Fruit fly (Drosophila melanogaster) whole organism, wandering third instar larva: ENCODE measurements around the gene CG2157.

Source experiments
- Abd-B ChIP-seq: fragments of >200 bp; optimal IDR thresholded peaks from 2 replicates; lab custom pipeline; 2017; ENCODE audit warnings: missing biosample characterization, missing genetic modification characterization
- CG32264 ChIP-seq: fragments of 200-800 bp; sonication (Bioruptor generic); optimal IDR thresholded peaks from 2 replicates; lab custom pipeline; 2016; ENCODE audit warnings: missing biosample characterization, missing genetic modification characterization
- CG9705 ChIP-seq: fragments of 200-800 bp; sonication (Bioruptor generic); optimal IDR thresholded peaks from 2 replicates; lab custom pipeline; 2018; ENCODE audit warnings: missing biosample characterization, mild to moderate bottlenecking, missing genetic modification characterization
- CrebA ChIP-seq: fragments of 200-800 bp; sonication (Bioruptor generic); optimal IDR thresholded peaks from 2 replicates; lab custom pipeline; 2016; ENCODE audit warnings: missing biosample characterization, mild to moderate bottlenecking, missing genetic modification characterization, borderline replicate concordance
- Dfd ChIP-seq: fragments of >200 bp; optimal IDR thresholded peaks from 2 replicates; lab custom pipeline; 2017; ENCODE audit warnings: missing biosample characterization, missing genetic modification characterization
- Dif ChIP-seq: fragments of 200-275, 200-300 bp; sonication (Bioruptor generic); optimal IDR thresholded peaks from 2 replicates; lab custom pipeline; 2018; ENCODE audit warnings: missing biosample characterization, missing genetic modification characterization; ENCODE audit not compliant: partially characterized antibody
- GATAd ChIP-seq: sonication (Bioruptor generic); optimal IDR thresholded peaks from 2 replicates; lab custom pipeline; 2016; ENCODE audit warnings: missing biosample characterization, missing genetic modification characterization
- HLH106 ChIP-seq: fragments of 200-800 bp; optimal IDR thresholded peaks from 3 replicates; lab custom pipeline; 2019; ENCODE audit warnings: missing biosample characterization, mild to moderate bottlenecking, missing genetic modification characterization, moderate library complexity
- Hnf4 ChIP-seq: fragments of 200-800 bp; sonication (Bioruptor generic); optimal IDR thresholded peaks from 2 replicates; lab custom pipeline; 2016; ENCODE audit warnings: missing biosample characterization, mild to moderate bottlenecking, missing genetic modification characterization
- Hr78 ChIP-seq: fragments of >200 bp; optimal IDR thresholded peaks from 2 replicates; lab custom pipeline; 2017; ENCODE audit warnings: missing biosample characterization, missing genetic modification characterization
- Hr83 ChIP-seq: fragments of 200-300 bp; sonication (Bioruptor generic); optimal IDR thresholded peaks from 2 replicates; lab custom pipeline; 2016; ENCODE audit warnings: missing biosample characterization, mild to moderate bottlenecking, missing genetic modification characterization, moderate library complexity; ENCODE audit not compliant: poor library complexity, severe bottlenecking
- Jra ChIP-seq: sonication (Bioruptor generic); optimal IDR thresholded peaks from 2 replicates; lab custom pipeline; 2016; ENCODE audit warnings: missing biosample characterization, missing genetic modification characterization
- Mio ChIP-seq: sonication (Bioruptor generic); optimal IDR thresholded peaks from 2 replicates; lab custom pipeline; 2016; ENCODE audit warnings: missing biosample characterization, missing genetic modification characterization
- Myc ChIP-seq: fragments of >200 bp; optimal IDR thresholded peaks from 2 replicates; lab custom pipeline; 2017
- N ChIP-seq: fragments of >200 bp; optimal IDR thresholded peaks from 2 replicates; lab custom pipeline; 2018; ENCODE audit warnings: missing biosample characterization, missing external identifiers, missing genetic modification characterization
- OdsH ChIP-seq: fragments of 200-800 bp; sonication (Bioruptor generic); optimal IDR thresholded peaks from 2 replicates; lab custom pipeline; 2016; ENCODE audit warnings: missing biosample characterization, mild to moderate bottlenecking, missing genetic modification characterization
- Rel ChIP-seq, 2 experiments: fragments of 200-800 bp; sonication (Bioruptor generic) in 1 of 2; optimal IDR thresholded peaks; 2 replicates in 1 of 2; 3 replicates in 1 of 2; lab custom pipeline; 2016 to 2019; ENCODE audit warnings: mild to moderate bottlenecking in 2 of 2, missing biosample characterization in 2 of 2, missing genetic modification characterization in 2 of 2, moderate library complexity in 1 of 2
- Sp1 ChIP-seq: fragments of 200-800 bp; sonication (Bioruptor generic); optimal IDR thresholded peaks from 3 replicates; lab custom pipeline; 2019; ENCODE audit warnings: missing biosample characterization, mild to moderate bottlenecking, missing genetic modification characterization, moderate library complexity
- Vsx2 ChIP-seq: fragments of 200-300, 225-300 bp; sonication (Bioruptor generic); optimal IDR thresholded peaks from 2 replicates; lab custom pipeline; 2018; ENCODE audit warnings: missing biosample characterization, missing genetic modification characterization; ENCODE audit not compliant: partially characterized antibody
- br ChIP-seq: fragments of 200-800 bp; sonication (Bioruptor generic); optimal IDR thresholded peaks from 2 replicates; lab custom pipeline; 2016; ENCODE audit warnings: missing biosample characterization, missing genetic modification characterization
- brk ChIP-seq: fragments of 200-800 bp; sonication (Bioruptor generic); optimal IDR thresholded peaks from 2 replicates; lab custom pipeline; 2016; ENCODE audit warnings: missing biosample characterization, mild to moderate bottlenecking, missing genetic modification characterization
- dl ChIP-seq, 2 experiments: fragments of 175-275, 200-275 bp in 1 of 2; fragments of 200-275 bp in 1 of 2; sonication (Bioruptor generic); optimal IDR thresholded peaks; lab custom pipeline; 2018; ENCODE audit warnings: mild to moderate bottlenecking in 2 of 2, missing biosample characterization in 2 of 2, missing genetic modification characterization in 2 of 2, moderate library complexity in 2 of 2; ENCODE audit not compliant: partially characterized antibody in 2 of 2, insufficient read depth in 1 of 2
- dmrt93B ChIP-seq: fragments of 200-800 bp; sonication (Bioruptor generic); optimal IDR thresholded peaks from 2 replicates; lab custom pipeline; 2018; ENCODE audit warnings: missing biosample characterization, mild to moderate bottlenecking, missing genetic modification characterization
- dsf ChIP-seq: sonication (Bioruptor generic); optimal IDR thresholded peaks from 2 replicates; lab custom pipeline; 2016; ENCODE audit warnings: missing biosample characterization, missing genetic modification characterization, borderline replicate concordance
- ey ChIP-seq: fragments of 200-800 bp; sonication (Bioruptor generic); optimal IDR thresholded peaks from 2 replicates; lab custom pipeline; 2016; ENCODE audit warnings: missing biosample characterization, missing genetic modification characterization
- foxo ChIP-seq, 2 experiments: fragments of 200-800 bp; sonication (Bioruptor generic); optimal IDR thresholded peaks; 2 replicates in 1 of 2; 3 replicates in 1 of 2; lab custom pipeline; 2016 to 2017; ENCODE audit warnings: missing biosample characterization in 2 of 2, missing genetic modification characterization in 2 of 2
- fru ChIP-seq: fragments of 200-800 bp; sonication (Bioruptor generic); optimal IDR thresholded peaks from 3 replicates; lab custom pipeline; 2016; ENCODE audit warnings: missing biosample characterization, mild to moderate bottlenecking, missing genetic modification characterization
- h ChIP-seq: fragments of 200-800 bp; sonication (Bioruptor generic); optimal IDR thresholded peaks from 3 replicates; lab custom pipeline; 2016; ENCODE audit warnings: missing biosample characterization, mild to moderate bottlenecking, missing genetic modification characterization
- jim ChIP-seq: fragments of 175-275, 200-325 bp; sonication (Bioruptor generic); optimal IDR thresholded peaks from 2 replicates; lab custom pipeline; 2016; ENCODE audit warnings: missing biosample characterization, mild to moderate bottlenecking, missing genetic modification characterization
- lola ChIP-seq: fragments of >200 bp; optimal IDR thresholded peaks from 2 replicates; lab custom pipeline; 2017; ENCODE audit warnings: missing biosample characterization, missing genetic modification characterization
- pan ChIP-seq: fragments of >200 bp; optimal IDR thresholded peaks from 2 replicates; lab custom pipeline; 2017
- psq ChIP-seq: fragments of 200-800 bp; sonication (Bioruptor generic); optimal IDR thresholded peaks from 3 replicates; lab custom pipeline; 2017; ENCODE audit warnings: missing biosample characterization, mild to moderate bottlenecking, missing genetic modification characterization, moderate library complexity
- rgr ChIP-seq: fragments of 200-800 bp; sonication (Bioruptor generic); optimal IDR thresholded peaks from 3 replicates; lab custom pipeline; 2016; ENCODE audit warnings: missing biosample characterization, mild to moderate bottlenecking, missing genetic modification characterization
- sage ChIP-seq: fragments of 200-800 bp; sonication (Bioruptor generic); optimal IDR thresholded peaks from 2 replicates; lab custom pipeline; 2016; ENCODE audit warnings: missing biosample characterization, mild to moderate bottlenecking, missing genetic modification characterization
- sv ChIP-seq: fragments of 200-800 bp; sonication (Bioruptor generic); optimal IDR thresholded peaks from 3 replicates; lab custom pipeline; 2016; ENCODE audit warnings: missing biosample characterization, missing genetic modification characterization
- tai ChIP-seq: sonication (Bioruptor generic); optimal IDR thresholded peaks from 2 replicates; lab custom pipeline; 2016; ENCODE audit warnings: missing biosample characterization, missing genetic modification characterization
- usp ChIP-seq: fragments of >200 bp; optimal IDR thresholded peaks from 2 replicates; lab custom pipeline; 2017; ENCODE audit warnings: missing biosample characterization, missing genetic modification characterization
- woc ChIP-seq: sonication (Bioruptor generic); optimal IDR thresholded peaks from 2 replicates; lab custom pipeline; 2016; ENCODE audit warnings: missing biosample characterization, mild to moderate bottlenecking, missing genetic modification characterization

The CG2157 gene

dm6 chrX:10841717-10842255 is 27.3 kb upstream of the CG2157 start, which contains the start of gene CG15209 (continued):
- TF ChIP-seq Dif (GFP tag; lab: Kevin White, UChicago) (no peak), jim (GFP tag; lab: Kevin White, UChicago) (no peak), dmrt93B (no peak), usp (GFP tag; lab: Kevin White, UChicago) (no peak), woc (GFP tag; lab: Kevin White, UChicago) (peak; percentile 2), Vsx2 (no peak), Sp1 (peak; percentile 34)

dm6 chrX:10844807-10845206 is 24.3 kb upstream of the CG2157 start, which contains the start of gene CG32669:
Gene CG32669 (minus strand): TSS chrX:10845081.
- TF ChIP-seq CG9705 (GFP tag; lab: Kevin White, UChicago) (no peak), HLH106 (tag; lab: Kevin White, UChicago) (no peak), Myc (no peak), psq (GFP tag; lab: Kevin White, UChicago) (no peak), pan (lab: Kevin White, UChicago) (no peak), Sp1 (no peak), CrebA (no peak)

- TF ChIP-seq Rel (GFP tag; optimal IDR thresholded peaks at IDR 0.05; lab: Kevin White, UChicago): no peak
- peak; percentile 33 for TF ChIP-seq Rel (tag; optimal IDR thresholded peaks at IDR 0.05; lab: Kevin White, UChicago)
- no peak for TF ChIP-seq sage
- TF ChIP-seq Hnf4: no peak
Measured at dm6 chrX:10845256-10845655, 23.8 kb upstream of the CG2157 start.

dm6 chrX:10846972-10847435 is 22.1 kb upstream of the CG2157 start, which contains the start of gene sbr:
Gene sbr (minus strand): TSS chrX:10847092.
- TF ChIP-seq dmrt93B (no peak), Jra (GFP tag; lab: Kevin White, UChicago) (no peak), N (GFP tag; lab: Kevin White, UChicago) (no peak), dl (GFP tag; optimal IDR thresholded peaks at IDR 0.05; lab: Kevin White, UChicago; ENCODE audit: insufficient read depth in 1 of 2, partially characterized antibody in 2 of 2) (no peak), woc (GFP tag; lab: Kevin White, UChicago) (peak; percentile 71), fru (GFP tag; lab: Kevin White, UChicago) (peak; percentile 28), ey (GFP tag; lab: Kevin White, UChicago) (peak; percentile 11), jim (GFP tag; lab: Kevin White, UChicago) (no peak), sage (no peak), br (GFP tag; lab: Kevin White, UChicago) (no peak), Mio (GFP tag; lab: Kevin White, UChicago) (no peak), Dif (GFP tag; lab: Kevin White, UChicago) (no peak), Myc (peak; percentile 76), Hr83 (GFP tag; lab: Kevin White, UChicago) (no peak), lola (GFP tag; lab: Kevin White, UChicago) (no peak), rgr (peak; percentile 51), CG32264 (GFP tag; lab: Kevin White, UChicago) (no peak), Abd-B (no peak), Vsx2 (no peak), usp (GFP tag; lab: Kevin White, UChicago) (no peak), GATAd (GFP tag; lab: Kevin White, UChicago) (no peak), tai (GFP tag; lab: Kevin White, UChicago) (no peak), Dfd (no peak), psq (GFP tag; lab: Kevin White, UChicago) (peak; percentile 8), Sp1 (peak; percentile 18), h (GFP tag; lab: Kevin White, UChicago) (peak; percentile 53), Hnf4 (no peak), Rel (GFP tag; optimal IDR thresholded peaks at IDR 0.05; lab: Kevin White, UChicago) (no peak), Rel (tag; optimal IDR thresholded peaks at IDR 0.05; lab: Kevin White, UChicago) (no peak), OdsH (no peak), CrebA (no peak), HLH106 (tag; lab: Kevin White, UChicago) (peak; percentile 57), CG9705 (GFP tag; lab: Kevin White, UChicago) (no peak), sv (GFP tag; lab: Kevin White, UChicago) (no peak), brk (GFP tag; lab: Kevin White, UChicago) (no peak), Hr78 (GFP tag; lab: Kevin White, UChicago) (no peak), pan (lab: Kevin White, UChicago) (no peak), dsf (GFP tag; lab: Kevin White, UChicago) (no peak), foxo (GFP tag; optimal IDR thresholded peaks at IDR 0.05; lab: Kevin White, UChicago) (peak in 1 of 2 experiments; percentile 31)
